Worm (Caenorhabditis elegans) whole organism, midembryonic: Measurements from ENCODE around the gene M151.3.

Experiments
- T22C8.4 ChIP-seq: fragments of 200-800 bp; sonication (Bioruptor generic); IDR thresholded peaks from 2 replicates; pipeline ENCODE4 v1.3.6; 2022; ENCODE audit warnings: missing genetic modification characterization, missing compliant biosample characterization
- cog-1 ChIP-seq: sonication (generic microtip); optimal IDR thresholded peaks from 2 replicates; lab custom pipeline; 2016; ENCODE audit warnings: missing genetic modification characterization, missing compliant biosample characterization
- flt-1 ChIP-seq: fragments of 200-800 bp; sonication (Bioruptor generic); IDR thresholded peaks from 2 replicates; pipeline ENCODE4 v1.3.6; 2022; ENCODE audit warnings: missing genetic modification characterization, missing compliant biosample characterization
- klf-2 ChIP-seq: fragments of 200-800 bp; sonication (Bioruptor generic); conservative IDR thresholded peaks from 2 replicates; pipeline ENCODE4 v1.3.6; 2022; ENCODE audit warnings: missing genetic modification reagents, missing genetic modification characterization, missing compliant biosample characterization
- med-1 ChIP-seq: sonication (generic microtip); optimal IDR thresholded peaks from 2 replicates; lab custom pipeline; 2017; ENCODE audit warnings: missing genetic modification characterization, mild to moderate bottlenecking, missing compliant biosample characterization, antibody characterized with exemption, missing genetic modification reagents; ENCODE audit not compliant: insufficient read depth
- ref-1 ChIP-seq: fragments of 200-800 bp; sonication (Bioruptor generic); conservative IDR thresholded peaks from 2 replicates; pipeline ENCODE4 v1.3.6; 2022; ENCODE audit warnings: missing genetic modification reagents, missing genetic modification characterization, missing compliant biosample characterization
- tab-1 ChIP-seq: fragments of 200-800 bp; sonication (Bioruptor generic); IDR thresholded peaks from 2 replicates; pipeline ENCODE4 v1.3.6; 2022; ENCODE audit warnings: missing genetic modification characterization, missing compliant biosample characterization
- ztf-23 ChIP-seq: fragments of 200-800 bp; sonication (Bioruptor generic); IDR thresholded peaks from 2 replicates; pipeline ENCODE4 v1.3.6; 2022; ENCODE audit warnings: missing genetic modification reagents, missing genetic modification characterization, missing compliant biosample characterization
- ztf-29 ChIP-seq: fragments of 200-800 bp; sonication (Bioruptor generic); IDR thresholded peaks from 2 replicates; pipeline ENCODE4 v1.3.6; 2022; ENCODE audit warnings: missing genetic modification reagents, missing genetic modification characterization, missing compliant biosample characterization

The M151.3 gene

ce11 chrII:3620862-3621261 lies 6.1 kb upstream of the M151.3 start:
- TF ChIP-seq ref-1 (no peak), klf-2 (no peak), med-1 (GFP tag; lab: Kevin White, UChicago) (no peak), ztf-29 (no peak), flt-1 (GFP tag; lab: Robert Waterston, UW) (no peak)

- TF ChIP-seq ztf-29 (no peak), T22C8.4 (GFP tag; lab: Robert Waterston, UW) (no peak), ref-1 (no peak), klf-2 (no peak), ztf-23 (GFP tag; lab: Robert Waterston, UW) (no peak), med-1 (GFP tag; lab: Kevin White, UChicago) (no peak), flt-1 (GFP tag; lab: Robert Waterston, UW) (no peak), cog-1 (tag; lab: Kevin White, UChicago) (no peak), tab-1 (GFP tag; lab: Robert Waterston, UW) (no peak)
These were observed 5.0 kb upstream of the M151.3 start, which contains the start of gene M151.7 for ce11 chrII:3622014-3622413. Gene M151.7 (plus strand): TSS chrII:3622314.

- TF ChIP-seq med-1 (GFP tag; lab: Kevin White, UChicago) (no peak), cog-1 (tag; lab: Kevin White, UChicago) (no peak), flt-1 (GFP tag; lab: Robert Waterston, UW) (no peak), klf-2 (no peak), ztf-29 (no peak), T22C8.4 (GFP tag; lab: Robert Waterston, UW) (no peak), ref-1 (no peak), ztf-23 (GFP tag; lab: Robert Waterston, UW) (no peak), tab-1 (GFP tag; lab: Robert Waterston, UW) (no peak)
These were observed 3.8 kb downstream of the M151.3 start, which contains the start of gene M151.2 for ce11 chrII:3630810-3631209. Gene M151.2 (plus strand): TSS chrII:3631110.

- TF ChIP-seq ztf-29 (no peak), T22C8.4 (GFP tag; lab: Robert Waterston, UW) (no peak), tab-1 (GFP tag; lab: Robert Waterston, UW) (no peak), ref-1 (no peak)
These were observed 7.8 kb downstream of the M151.3 start for ce11 chrII:3634765-3635164.

ce11 chrII:3639238-3639637 lies 12.3 kb downstream of the M151.3 start, which contains the start of gene fbxb-31:
Gene fbxb-31 (minus strand): TSS chrII:3639338.
- no peak for TF ChIP-seq ztf-23 (GFP tag; lab: Robert Waterston, UW)
- no peak for TF ChIP-seq klf-2
- TF ChIP-seq med-1 (GFP tag; lab: Kevin White, UChicago) = no peak
- TF ChIP-seq tab-1 (GFP tag; lab: Robert Waterston, UW) = no peak
- TF ChIP-seq ztf-29 = no peak
- no peak for TF ChIP-seq cog-1 (tag; lab: Kevin White, UChicago)
- TF ChIP-seq T22C8.4 (GFP tag; lab: Robert Waterston, UW) = no peak
- TF ChIP-seq flt-1 (GFP tag; lab: Robert Waterston, UW) = no peak
- no peak for TF ChIP-seq ref-1

- TF ChIP-seq med-1 (GFP tag; lab: Kevin White, UChicago) (no peak), ztf-23 (GFP tag; lab: Robert Waterston, UW) (no peak), ztf-29 (no peak), tab-1 (GFP tag; lab: Robert Waterston, UW) (no peak), T22C8.4 (GFP tag; lab: Robert Waterston, UW) (no peak), cog-1 (tag; lab: Kevin White, UChicago) (no peak), flt-1 (GFP tag; lab: Robert Waterston, UW) (no peak), ref-1 (no peak), klf-2 (no peak)
These were observed 13.2 kb downstream of the M151.3 start, which contains the start of gene M151.10 for ce11 chrII:3640197-3640596. Gene M151.10 (minus strand): TSS chrII:3640297.

ce11 chrII:3641197-3641596 lies 14.2 kb downstream of the M151.3 start, which contains the start of gene M151.1:
Gene M151.1 (plus strand): TSS chrII:3641497.
- TF ChIP-seq ztf-29 (no peak), med-1 (GFP tag; lab: Kevin White, UChicago) (no peak), cog-1 (tag; lab: Kevin White, UChicago) (no peak), ref-1 (no peak), T22C8.4 (GFP tag; lab: Robert Waterston, UW) (no peak), flt-1 (GFP tag; lab: Robert Waterston, UW) (no peak), klf-2 (no peak), tab-1 (GFP tag; lab: Robert Waterston, UW) (no peak), ztf-23 (GFP tag; lab: Robert Waterston, UW) (no peak)

ce11 chrII:3647111-3647510 lies 20.1 kb downstream of the M151.3 start, which contains the start of gene fbxb-33:
Gene fbxb-33 (plus strand): TSS chrII:3647411.
- no peak for TF ChIP-seq ztf-29
- no peak for TF ChIP-seq ref-1
- TF ChIP-seq ztf-23 (GFP tag; lab: Robert Waterston, UW) = no peak
- no peak for TF ChIP-seq tab-1 (GFP tag; lab: Robert Waterston, UW)
- TF ChIP-seq T22C8.4 (GFP tag; lab: Robert Waterston, UW) = no peak
- TF ChIP-seq cog-1 (tag; lab: Kevin White, UChicago) = no peak
- no peak for TF ChIP-seq med-1 (GFP tag; lab: Kevin White, UChicago)
- TF ChIP-seq flt-1 (GFP tag; lab: Robert Waterston, UW) = no peak
- no peak for TF ChIP-seq klf-2

ce11 chrII:3655378-3655777 lies 28.4 kb downstream of the M151.3 start, which contains the start of gene F19B10.5:
Gene F19B10.5 (plus strand): TSS chrII:3655678.
- no peak for TF ChIP-seq tab-1 (GFP tag; lab: Robert Waterston, UW)
- TF ChIP-seq ref-1 = no peak
- no peak for TF ChIP-seq med-1 (GFP tag; lab: Kevin White, UChicago)
- TF ChIP-seq ztf-23 (GFP tag; lab: Robert Waterston, UW) = no peak
- TF ChIP-seq flt-1 (GFP tag; lab: Robert Waterston, UW) = no peak

- TF ChIP-seq med-1 (GFP tag; lab: Kevin White, UChicago) (no peak), ztf-23 (GFP tag; lab: Robert Waterston, UW) (no peak), ztf-29 (no peak)
These were observed 32.8 kb downstream of the M151.3 start, which contains the start of gene F19B10.4 for ce11 chrII:3659776-3660175. Gene F19B10.4 (plus strand): TSS chrII:3660076.
